Worm (Caenorhabditis elegans): ENCODE data around the gene toc-1.

ce11 chrIII:5294281-5294680 is 19.2 kb downstream of the toc-1 start:
- TF ChIP-seq W03F9.2 (tag; optimal IDR thresholded peaks at IDR 0.05) (no peak), him-1 (tag; optimal IDR thresholded peaks at IDR 0.05) (no peak)

All from whole organism, L4/young adult.